Worm (Caenorhabditis elegans) whole organism, L2 larva: ENCODE results near the gene Y17D7B.2.

Experiments used
- aly-2 ChIP-seq: fragments of 150-350 bp; optimal IDR thresholded peaks from 2 replicates; lab custom pipeline; 2014; ENCODE audit warnings: missing biosample characterization, missing genetic modification characterization
- ceh-82 ChIP-seq: fragments of 150-350 bp; optimal IDR thresholded peaks from 2 replicates; lab custom pipeline; 2014; ENCODE audit warnings: missing biosample characterization, missing genetic modification characterization
- lsy-2 ChIP-seq, 2 experiments: fragments of 150-350 bp in 1 of 2; sonication (generic microtip) in 1 of 2; optimal IDR thresholded peaks; 2 replicates each; lab custom pipeline; 2014 to 2017; ENCODE audit warnings: missing biosample characterization in 2 of 2, missing genetic modification characterization in 2 of 2
- nhr-11 ChIP-seq: fragments of 150-350 bp; optimal IDR thresholded peaks from 2 replicates; lab custom pipeline; 2014; ENCODE audit warnings: missing biosample characterization, missing genetic modification characterization
- nhr-12 ChIP-seq: fragments of 150-350 bp; optimal IDR thresholded peaks from 2 replicates; lab custom pipeline; 2014; ENCODE audit warnings: missing biosample characterization, missing genetic modification characterization
- nhr-25 ChIP-seq: fragments of 150-350 bp; sonication (generic microtip); optimal IDR thresholded peaks from 3 replicates; lab custom pipeline; 2014; ENCODE audit warnings: missing biosample characterization, missing genetic modification characterization
- skn-1 ChIP-seq: sonication (generic microtip); optimal IDR thresholded peaks from 2 replicates; lab custom pipeline; 2017; ENCODE audit warnings: missing biosample characterization, missing genetic modification characterization
- sma-3 ChIP-seq: sonication (generic microtip); optimal IDR thresholded peaks from 2 replicates; lab custom pipeline; 2016; ENCODE audit warnings: missing genetic modification reagents, missing genetic modification characterization, missing compliant biosample characterization
- snpc-4 ChIP-seq: fragments of 150-350 bp; optimal IDR thresholded peaks from 2 replicates; lab custom pipeline; 2014; ENCODE audit warnings: missing biosample characterization, missing genetic modification characterization
- unc-55 ChIP-seq: fragments of 150-350 bp; sonication (generic microtip); optimal IDR thresholded peaks from 3 replicates; lab custom pipeline; 2014; ENCODE audit warnings: missing biosample characterization, missing genetic modification reagents, missing genetic modification characterization
- unc-62 ChIP-seq: fragments of 150-350 bp; optimal IDR thresholded peaks from 2 replicates; lab custom pipeline; 2014; ENCODE audit warnings: missing biosample characterization, missing genetic modification reagents, missing genetic modification characterization

DNA sequence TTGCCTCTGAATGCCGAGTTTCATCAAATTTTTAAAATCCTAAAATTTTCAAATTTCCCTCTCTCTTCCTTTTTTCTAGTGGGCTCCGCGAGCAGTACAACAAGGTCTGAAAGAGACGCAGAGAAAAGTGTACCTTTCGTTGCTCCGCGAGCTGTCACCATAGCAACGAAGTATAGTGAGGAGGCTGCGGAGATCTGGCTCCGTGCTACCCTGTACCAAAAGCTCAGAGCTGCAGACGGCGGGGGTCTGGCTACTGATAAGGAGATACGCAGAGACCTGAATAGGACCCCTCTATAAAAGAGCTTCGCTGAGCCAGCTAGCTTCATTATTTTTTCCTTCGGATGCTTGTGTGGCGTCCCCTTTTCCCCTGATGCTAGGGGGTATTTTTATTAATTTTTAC lies 4.1 kb upstream of the Y17D7B.2 start, which contains the start of gene Y17D7B.10:
- TF ChIP-seq nhr-12 (tag; lab: Kevin White, UChicago): no peak
- no peak for TF ChIP-seq ceh-82 (tag; lab: Kevin White, UChicago)
- TF ChIP-seq unc-55 (GFP tag; lab: Kevin White, UChicago): no peak
- no peak for TF ChIP-seq aly-2 (tag; lab: Kevin White, UChicago)
- TF ChIP-seq lsy-2 (tag; optimal IDR thresholded peaks at IDR 0.05; lab: Kevin White, UChicago): no peak
- TF ChIP-seq snpc-4 (tag; lab: Kevin White, UChicago): no peak
- TF ChIP-seq nhr-25: no peak
- no peak for TF ChIP-seq unc-62 (GFP tag; lab: Kevin White, UChicago)
- no peak for TF ChIP-seq nhr-11 (tag; lab: Kevin White, UChicago)
- no peak for TF ChIP-seq sma-3 (GFP tag; lab: Kevin White, UChicago)
- no peak for TF ChIP-seq skn-1 (tag; lab: Kevin White, UChicago)
